Worm (Caenorhabditis elegans) whole organism, L4/young adult: ENCODE results near the gene ceh-43.

Experiments used
- dao-5 ChIP-seq: sonication (generic microtip); optimal IDR thresholded peaks from 2 replicates; lab custom pipeline; 2016; ENCODE audit warnings: missing genotype, missing genetic modification characterization, moderate library complexity, missing compliant biosample characterization
- him-1 ChIP-seq: sonication (generic microtip); optimal IDR thresholded peaks from 2 replicates; lab custom pipeline; 2016; ENCODE audit warnings: missing genotype, missing genetic modification reagents, missing genetic modification characterization, missing compliant biosample characterization

DNA sequence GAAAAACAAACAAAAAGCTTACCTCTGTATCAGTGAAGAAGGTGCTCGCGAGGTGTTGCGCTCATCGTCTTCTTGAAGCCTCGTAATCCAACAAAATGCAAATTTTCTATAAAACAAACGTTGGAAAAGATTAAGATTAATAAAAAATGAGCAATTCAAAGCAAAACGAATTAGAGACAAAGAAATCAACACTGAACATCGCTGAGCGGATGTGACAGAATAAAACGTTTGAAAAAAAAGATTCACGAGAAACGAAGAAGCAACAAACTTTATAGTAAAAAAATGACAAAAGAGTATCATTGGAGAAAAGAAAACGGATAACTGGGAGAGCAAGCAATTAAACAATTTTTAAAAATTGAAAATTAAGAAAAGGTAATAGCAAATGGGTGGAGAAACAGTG is 49.2 kb upstream of the ceh-43 start, which contains the start of the genes C07G2.5 and atf-7:
- TF ChIP-seq him-1 (tag; lab: Kevin White, UChicago), result no peak
- no peak for TF ChIP-seq dao-5 (tag; lab: Kevin White, UChicago)
